Fruit fly (Drosophila melanogaster) whole organism, embryonic: ENCODE measurements around the gene CG16985.

Experiments used
- Abd-B ChIP-seq: fragments of 200-800 bp; sonication (Bioruptor generic); optimal IDR thresholded peaks from 2 replicates; lab custom pipeline; 2018; ENCODE audit warnings: missing biosample characterization, mild to moderate bottlenecking, missing genetic modification characterization, moderate library complexity
- Ada2b ChIP-seq: fragments of 200-800 bp; sonication (Bioruptor generic); IDR thresholded peaks from 2 replicates; pipeline ENCODE4 v1.3.6; 2022; ENCODE audit warnings: missing biosample characterization, missing genetic modification characterization
- Awh ChIP-seq: fragments of 200-800 bp; sonication (Bioruptor generic); IDR thresholded peaks from 2 replicates; pipeline ENCODE4, ENCODE4 v1.3.6; 2022; ENCODE audit warnings: missing biosample characterization, missing genetic modification characterization
- CG10267 ChIP-seq: fragments of 200-800 bp; sonication (Bioruptor generic); optimal IDR thresholded peaks from 2 replicates; lab custom pipeline; 2018; ENCODE audit warnings: missing biosample characterization, mild to moderate bottlenecking, missing genetic modification characterization, moderate library complexity
- CG14965 ChIP-seq: fragments of 200-800 bp; sonication (Bioruptor generic); optimal IDR thresholded peaks from 2 replicates; lab custom pipeline; 2016; ENCODE audit warnings: missing biosample characterization, missing genetic modification characterization, borderline replicate concordance
- CG15073 ChIP-seq: fragments of 200-800 bp; sonication (Bioruptor generic); optimal IDR thresholded peaks from 2 replicates; lab custom pipeline; 2016; ENCODE audit warnings: missing biosample characterization, missing genetic modification characterization
- CG15514 ChIP-seq: fragments of 200-800 bp; sonication (Bioruptor generic); optimal IDR thresholded peaks from 3 replicates; lab custom pipeline; 2017; ENCODE audit warnings: missing biosample characterization, missing genetic modification characterization, mild to moderate bottlenecking, moderate library complexity, missing genetic modification reagents
- CG15601 ChIP-seq: fragments of 200-800 bp; sonication (Bioruptor generic); optimal IDR thresholded peaks from 3 replicates; lab custom pipeline; 2019; ENCODE audit warnings: missing biosample characterization, mild to moderate bottlenecking, missing genetic modification characterization, moderate library complexity
- CG18476 ChIP-seq: fragments of 200-800 bp; sonication (Bioruptor generic); optimal IDR thresholded peaks from 2 replicates; lab custom pipeline; 2016; ENCODE audit warnings: missing biosample characterization, mild to moderate bottlenecking, missing genetic modification characterization
- CG2712 ChIP-seq: fragments of 200-800 bp; optimal IDR thresholded peaks from 3 replicates; lab custom pipeline; 2019; ENCODE audit warnings: missing biosample characterization, mild to moderate bottlenecking, missing genetic modification characterization, moderate library complexity
- CG31388 ChIP-seq: fragments of 200-800 bp; sonication (Bioruptor generic); optimal IDR thresholded peaks from 2 replicates; lab custom pipeline; 2016; ENCODE audit warnings: missing biosample characterization, missing genetic modification characterization
- CG32532 ChIP-seq: fragments of 200-800 bp; sonication (Bioruptor generic); IDR thresholded peaks from 2 replicates; pipeline ENCODE4 v1.3.6; 2022; ENCODE audit warnings: missing biosample characterization, missing genetic modification characterization
- CG3847 ChIP-seq: fragments of 200-800 bp; sonication (Bioruptor generic); IDR thresholded peaks from 2 replicates; pipeline ENCODE4 v1.3.6; 2022; ENCODE audit warnings: missing biosample characterization, missing genetic modification characterization
- CG4360 ChIP-seq: fragments of 200-800 bp; sonication (Bioruptor generic); IDR thresholded peaks from 2 replicates; pipeline ENCODE4 v1.3.6; 2022; ENCODE audit warnings: missing biosample characterization, missing genetic modification characterization
- CG4424 ChIP-seq: fragments of 200-800 bp; sonication (Bioruptor generic); optimal IDR thresholded peaks from 3 replicates; lab custom pipeline; 2016; ENCODE audit warnings: missing biosample characterization, missing genetic modification characterization
- CG6254 ChIP-seq: fragments of 200-800 bp; sonication (Bioruptor generic); optimal IDR thresholded peaks from 3 replicates; lab custom pipeline; 2017; ENCODE audit warnings: mild to moderate bottlenecking, missing biosample characterization, missing genetic modification reagents, missing genetic modification characterization
- CG7357 ChIP-seq: fragments of 200-800 bp; sonication (Bioruptor generic); IDR thresholded peaks from 3 replicates; pipeline ENCODE4 v1.3.6; 2022; ENCODE audit warnings: missing biosample characterization, missing genetic modification characterization
- CG7963 ChIP-seq: fragments of 200-800 bp; sonication (Bioruptor generic); IDR thresholded peaks from 3 replicates; pipeline ENCODE4 v1.3.6; 2022; ENCODE audit warnings: missing biosample characterization, missing genetic modification characterization; ENCODE audit not compliant: partially characterized antibody
- CG8924 ChIP-seq: fragments of 200-800 bp; optimal IDR thresholded peaks from 3 replicates; lab custom pipeline; 2019; ENCODE audit warnings: missing biosample characterization, mild to moderate bottlenecking, missing genetic modification characterization, moderate library complexity
- CHES-1-like ChIP-seq: fragments of 200-800 bp; sonication (Bioruptor generic); optimal IDR thresholded peaks from 2 replicates; lab custom pipeline; 2016; ENCODE audit warnings: missing biosample characterization, missing genetic modification characterization
- Chrac-16 ChIP-seq: fragments of 200-800 bp; sonication (Bioruptor generic); optimal IDR thresholded peaks from 3 replicates; lab custom pipeline; 2016; ENCODE audit warnings: missing biosample characterization, missing genetic modification characterization
- Dll ChIP-seq: fragments of 200-800 bp; sonication (Bioruptor generic); IDR thresholded peaks from 4 replicates; pipeline ENCODE4 v1.3.6; 2022; ENCODE audit warnings: missing biosample characterization, missing genetic modification characterization; ENCODE audit not compliant: partially characterized antibody
- MBD-R2 ChIP-seq: fragments of 200-800 bp; sonication (Bioruptor generic); IDR thresholded peaks from 2 replicates; pipeline ENCODE4 v1.3.6; 2022; ENCODE audit warnings: missing biosample characterization, missing genetic modification characterization
- MESR4 ChIP-seq: fragments of 200-800 bp; sonication (Bioruptor generic); optimal IDR thresholded peaks from 2 replicates; lab custom pipeline; 2018; ENCODE audit warnings: missing biosample characterization, mild to moderate bottlenecking, missing genetic modification characterization, moderate library complexity
- Ptx1 ChIP-seq: fragments of 200-800 bp; sonication (Bioruptor generic); IDR thresholded peaks from 2 replicates; pipeline ENCODE4 v1.3.6; 2022; ENCODE audit warnings: missing biosample characterization, missing genetic modification characterization
- Ssrp ChIP-seq: fragments of 200-800 bp; sonication (Bioruptor generic); optimal IDR thresholded peaks from 2 replicates; lab custom pipeline; 2018; ENCODE audit warnings: missing biosample characterization, mild to moderate bottlenecking, missing genetic modification characterization, moderate library complexity
- Trl ChIP-seq, 3 experiments: fragments of >200 bp in 2 of 3; fragments of 200-800 bp in 1 of 3; sonication (Bioruptor generic) in 1 of 3; optimal IDR thresholded peaks; 2 replicates in 1 of 3; 3 replicates in 2 of 3; lab custom pipeline; 2016 to 2017; ENCODE audit warnings: missing biosample characterization in 1 of 3, missing genetic modification characterization in 1 of 3
- Usf ChIP-seq: fragments of 200-800 bp; sonication (Bioruptor generic); optimal IDR thresholded peaks from 2 replicates; lab custom pipeline; 2017; ENCODE audit warnings: missing genotype, missing biosample characterization, missing genetic modification characterization
- Xbp1 ChIP-seq: fragments of 200-800 bp; sonication (Bioruptor generic); optimal IDR thresholded peaks from 3 replicates; lab custom pipeline; 2016; ENCODE audit warnings: missing biosample characterization, mild to moderate bottlenecking, missing genetic modification characterization
- caup ChIP-seq: fragments of 200-800 bp; sonication (Bioruptor generic); optimal IDR thresholded peaks from 3 replicates; lab custom pipeline; 2017; ENCODE audit warnings: missing biosample characterization, mild to moderate bottlenecking, missing genetic modification characterization, moderate library complexity; ENCODE audit not compliant: severe bottlenecking
- cwo ChIP-seq: fragments of 200-800 bp; sonication (Bioruptor generic); optimal IDR thresholded peaks from 3 replicates; lab custom pipeline; 2017; ENCODE audit warnings: missing biosample characterization, missing genetic modification characterization, mild to moderate bottlenecking, moderate library complexity, missing genetic modification reagents
- disco-r ChIP-seq: fragments of 200-800 bp; sonication (Bioruptor generic); optimal IDR thresholded peaks from 2 replicates; lab custom pipeline; 2016; ENCODE audit warnings: missing biosample characterization, missing genetic modification characterization
- ewg ChIP-seq: fragments of 200-800 bp; sonication (Bioruptor generic); optimal IDR thresholded peaks from 3 replicates; lab custom pipeline; 2017; ENCODE audit warnings: mild to moderate bottlenecking, missing biosample characterization, missing genetic modification reagents, missing genetic modification characterization
- hbn ChIP-seq: fragments of 200-800 bp; sonication (Bioruptor generic); IDR thresholded peaks from 2 replicates; pipeline ENCODE4 v1.3.6; 2022; ENCODE audit warnings: missing biosample characterization, missing genetic modification characterization; ENCODE audit not compliant: partially characterized antibody
- her ChIP-seq: fragments of 200-800 bp; sonication (Bioruptor generic); optimal IDR thresholded peaks from 2 replicates; lab custom pipeline; 2016; ENCODE audit warnings: missing biosample characterization, missing genetic modification characterization
- ind ChIP-seq: fragments of 200-800 bp; sonication (Bioruptor generic); optimal IDR thresholded peaks from 3 replicates; lab custom pipeline; 2016; ENCODE audit warnings: missing biosample characterization, missing genetic modification characterization
- inv ChIP-seq: fragments of 200-800 bp; sonication (Bioruptor generic); IDR thresholded peaks from 2 replicates; pipeline ENCODE4 v1.3.6; 2022; ENCODE audit warnings: missing biosample characterization, missing genetic modification characterization; ENCODE audit not compliant: partially characterized antibody
- nom ChIP-seq: fragments of 200-800 bp; sonication (Bioruptor generic); optimal IDR thresholded peaks from 2 replicates; lab custom pipeline; 2017; ENCODE audit warnings: missing biosample characterization, missing genetic modification characterization, mild to moderate bottlenecking, moderate library complexity, missing genetic modification reagents
- odd ChIP-seq: fragments of 200-800 bp; sonication (Bioruptor generic); optimal IDR thresholded peaks from 2 replicates; lab custom pipeline; 2017; ENCODE audit warnings: missing biosample characterization, mild to moderate bottlenecking, missing genetic modification characterization
- otp ChIP-seq: fragments of 200-800 bp; sonication (Bioruptor generic); IDR thresholded peaks from 3 replicates; pipeline ENCODE4, ENCODE4 v1.3.6; 2022; ENCODE audit warnings: missing biosample characterization, missing genetic modification characterization
- peb ChIP-seq: fragments of 200-800 bp; sonication (Bioruptor generic); IDR thresholded peaks from 2 replicates; pipeline ENCODE4 v1.3.6; 2022; ENCODE audit warnings: missing biosample characterization, missing genetic modification characterization
- pum ChIP-seq: fragments of 200-800 bp; sonication (Bioruptor generic); optimal IDR thresholded peaks from 2 replicates; lab custom pipeline; 2016; ENCODE audit warnings: missing biosample characterization, missing genetic modification characterization
- ranshi ChIP-seq: fragments of 200-800 bp; sonication (Bioruptor generic); IDR thresholded peaks from 2 replicates; pipeline ENCODE4 v1.3.6; 2022; ENCODE audit warnings: missing biosample characterization, missing genetic modification characterization
- tx ChIP-seq: fragments of 200-800 bp; sonication (Bioruptor generic); optimal IDR thresholded peaks from 2 replicates; lab custom pipeline; 2016; ENCODE audit warnings: missing biosample characterization, missing genetic modification characterization
- wor ChIP-seq: fragments of 200-800 bp; sonication (Bioruptor generic); IDR thresholded peaks from 2 replicates; pipeline ENCODE4 v1.3.6; 2022; ENCODE audit warnings: missing biosample characterization, missing genetic modification characterization

Gene CG16985

dm6 chr3L:2552844-2553839 is 46.0 kb upstream of the CG16985 start (continued):
- TF ChIP-seq wor (GFP tag; lab: Robert Waterston, UW), result 0 out of 2 replicates have a peak, but pooled peaks have one; percentile 4
- TF ChIP-seq CG4360 (GFP tag; lab: Robert Waterston, UW), result no peak
- TF ChIP-seq Chrac-16 (GFP tag; lab: Kevin White, UChicago), result no peak
- TF ChIP-seq CG31388 (GFP tag; lab: Kevin White, UChicago), result no peak
- TF ChIP-seq CG14965 (GFP tag; lab: Kevin White, UChicago), result no peak
- no peak for TF ChIP-seq her
- no peak for TF ChIP-seq peb
- peak; percentile 66 for TF ChIP-seq ewg
- TF ChIP-seq MESR4 (GFP tag; lab: Kevin White, UChicago), result no peak
- no peak for TF ChIP-seq Ptx1 (GFP tag; lab: Robert Waterston, UW)
- no peak for TF ChIP-seq pum (GFP tag; lab: Kevin White, UChicago)
- no peak for TF ChIP-seq hbn (GFP tag; lab: Robert Waterston, UW)
- no peak for TF ChIP-seq tx (GFP tag; lab: Kevin White, UChicago)
- TF ChIP-seq CG32532 (GFP tag; lab: Robert Waterston, UW), result no peak
- TF ChIP-seq CG10267 (tag; lab: Kevin White, UChicago), result no peak
- no peak for TF ChIP-seq disco-r (GFP tag; lab: Kevin White, UChicago)
- peak; percentile 94 for TF ChIP-seq nom (GFP tag; lab: Kevin White, UChicago)
- TF ChIP-seq Ada2b, result no peak

- TF ChIP-seq ind (GFP tag; lab: Kevin White, UChicago) (no peak), CG15514 (peak; percentile 74), CG8924 (tag; lab: Kevin White, UChicago) (peak; percentile 32), ranshi (GFP tag; lab: Robert Waterston, UW) (no peak), CG4424 (peak; percentile 20), CG15601 (tag; lab: Kevin White, UChicago) (peak; percentile 46), Usf (GFP tag; lab: Kevin White, UChicago) (no peak), inv (GFP tag; lab: Robert Waterston, UW) (peak; percentile 97), Dll (GFP tag; lab: Robert Waterston, UW) (peak; percentile 97), MBD-R2 (GFP tag; lab: Robert Waterston, UW) (0 out of 2 replicates have a peak, but pooled peaks have one; percentile 22), otp (no peak), CG32532 (GFP tag; lab: Robert Waterston, UW) (peak; percentile 66), Trl (optimal IDR thresholded peaks at IDR 0.05; lab: Kevin White, UChicago) (no peak), Trl (GFP tag; optimal IDR thresholded peaks at IDR 0.05; lab: Kevin White, UChicago) (no peak), CG18476 (GFP tag; lab: Kevin White, UChicago) (no peak), CG6254 (GFP tag; lab: Kevin White, UChicago) (no peak), cwo (no peak), Abd-B (GFP tag; lab: Kevin White, UChicago) (no peak), Ssrp (no peak), caup (GFP tag; lab: Kevin White, UChicago) (peak; percentile 35), CG3847 (GFP tag; lab: Robert Waterston, UW) (peak; percentile 47), CG7357 (GFP tag; lab: Robert Waterston, UW) (no peak), CHES-1-like (GFP tag; lab: Kevin White, UChicago) (peak; percentile 23), odd (GFP tag; lab: Kevin White, UChicago) (no peak), CG7963 (GFP tag; lab: Robert Waterston, UW) (peak; percentile 92), Xbp1 (peak; percentile 10), CG15073 (no peak), Awh (no peak), CG2712 (peak; percentile 39)
These were observed 44.8 kb upstream of the CG16985 start, which contains the start of gene Spn for dm6 chr3L:2554118-2554814. Gene Spn (minus strand): TSS chr3L:2554292.
